Worm (Caenorhabditis elegans): ENCODE measurements around the gene T05C12.9.

ce11 chrII:8223422-8223821 lies 30.4 kb upstream of the T05C12.9 start:
- TF ChIP-seq dao-5 (tag; optimal IDR thresholded peaks at IDR 0.05) = no peak
- TF ChIP-seq him-1 (tag; optimal IDR thresholded peaks at IDR 0.05) = no peak
